Fruit fly (Drosophila melanogaster) S2 (cell line): ENCODE measurements around the gene RpL8.

Experiments
- CG8478 ChIP-seq: fragments of >200 bp; optimal IDR thresholded peaks from 2 replicates; lab custom pipeline; 2018
- CTCF ChIP-seq, 2 experiments: fragments of >200 bp; optimal IDR thresholded peaks; 2 replicates each; lab custom pipeline; 2018

DNA sequence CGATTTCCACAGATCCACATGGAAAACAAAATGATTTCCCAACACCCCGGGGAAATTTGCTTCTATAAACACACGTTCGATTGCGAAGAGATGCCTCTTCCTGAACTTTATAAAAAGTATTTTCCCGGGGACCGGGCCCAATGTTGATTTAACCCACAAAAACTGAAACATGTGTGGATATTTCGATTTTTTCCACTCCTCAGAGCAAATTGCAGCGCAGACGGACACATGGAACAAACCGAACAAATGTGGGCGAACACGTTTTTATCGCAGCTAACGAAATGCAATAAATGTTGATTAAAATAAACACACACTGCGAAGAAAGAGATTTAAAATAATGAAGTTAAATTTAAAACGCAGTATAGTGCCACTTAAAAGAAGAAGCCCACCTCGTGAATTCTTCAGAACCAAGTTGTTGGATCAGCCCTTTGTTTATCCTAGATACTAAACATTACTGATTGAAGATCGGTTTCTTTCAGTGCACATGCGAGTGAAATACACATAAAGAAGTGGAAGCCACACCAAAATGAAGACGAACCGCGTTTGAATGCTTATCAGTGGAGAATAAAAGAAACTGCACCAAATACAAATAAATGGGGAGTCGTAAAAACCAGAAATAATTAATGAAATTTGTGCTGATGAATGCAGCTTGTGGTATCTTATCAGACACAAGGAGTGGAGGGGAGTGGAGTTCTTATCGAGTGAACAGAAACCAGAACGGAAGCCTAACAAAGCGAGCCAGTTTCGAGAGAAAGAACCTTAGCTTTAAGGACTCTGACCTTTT is 4.3 kb upstream of the RpL8 start:
- TF ChIP-seq CG8478 (lab: Kevin White, UChicago) (no peak), CTCF (optimal IDR thresholded peaks at IDR 0.05; lab: Kevin White, UChicago) (no peak)
